Fruit fly (Drosophila melanogaster): ENCODE data around the gene CG3108.

The CG3108 gene

DNA sequence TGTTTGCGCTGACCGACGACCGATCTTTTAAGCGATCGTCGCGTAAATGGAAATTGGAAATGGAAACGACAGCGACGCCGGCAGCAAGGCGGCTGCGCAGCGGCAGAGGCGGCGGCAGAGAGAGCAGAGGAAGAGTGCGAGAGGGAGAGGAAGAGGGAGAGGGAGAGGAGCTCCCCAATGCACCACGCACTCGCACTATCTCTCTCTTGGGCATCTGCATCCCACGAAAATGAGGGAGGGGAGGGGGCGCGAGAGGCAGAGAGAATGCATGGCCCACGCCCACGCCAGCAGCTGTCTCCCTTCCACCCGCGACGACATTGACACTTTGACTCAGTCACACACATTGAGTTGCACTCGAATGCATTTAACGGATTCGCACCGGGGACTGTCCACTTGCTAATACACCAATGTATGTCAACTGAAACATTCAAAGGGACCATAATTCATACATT, 10.7 kb downstream of the CG3108 start, which contains the start of gene CG3097 (continued):
- TF ChIP-seq CG15479 (GFP tag; optimal IDR thresholded peaks at IDR 0.05) (no peak), Bgb (GFP tag; IDR thresholded peaks at IDR 0.05; ENCODE audit: partially characterized antibody) (0 out of 2 replicates have a peak, but pooled peaks have one; percentile 10), Poxn (GFP tag; IDR thresholded peaks at IDR 0.05) (no peak), Sox102F (GFP tag; optimal IDR thresholded peaks at IDR 0.05) (no peak), trem (tag; optimal IDR thresholded peaks at IDR 0.05) (peak; percentile 98), mld (GFP tag; IDR thresholded peaks at IDR 0.05; ENCODE audit: partially characterized antibody) (no peak), sd (tag; optimal IDR thresholded peaks at IDR 0.05) (no peak), CG31388 (GFP tag; optimal IDR thresholded peaks at IDR 0.05) (no peak), Eip74EF (GFP tag; optimal IDR thresholded peaks at IDR 0.05) (no peak), CG4360 (GFP tag; IDR thresholded peaks at IDR 0.05) (peak; percentile 83), sr (GFP tag; IDR thresholded peaks at IDR 0.05) (peak; percentile 99), z (GFP tag; IDR thresholded peaks at IDR 0.05) (peak; percentile 99), CG10321 (GFP tag; IDR thresholded peaks at IDR 0.05) (peak; percentile 85), pros (GFP tag; optimal IDR thresholded peaks at IDR 0.05) (peak; percentile 24), bbx (GFP tag; IDR thresholded peaks at IDR 0.05; ENCODE audit: partially characterized antibody) (peak; percentile 61), Nf-YB (GFP tag; optimal IDR thresholded peaks at IDR 0.05) (peak; percentile 58), crol (GFP tag; IDR thresholded peaks at IDR 0.05) (peak; percentile 100), HLH4C (GFP tag; IDR thresholded peaks at IDR 0.05; ENCODE audit: partially characterized antibody) (0 out of 3 replicates have a peak, but pooled peaks have one; percentile 31)

- no peak for TF ChIP-seq Elba2 (GFP tag; optimal IDR thresholded peaks at IDR 0.05)
- TF ChIP-seq Rx (GFP tag; IDR thresholded peaks at IDR 0.05), result no peak
- no peak for TF ChIP-seq CG11504 (tag; optimal IDR thresholded peaks at IDR 0.05)
- peak; percentile 53 for TF ChIP-seq kni (GFP tag; optimal IDR thresholded peaks at IDR 0.05)
- no peak for TF ChIP-seq onecut (GFP tag; IDR thresholded peaks at IDR 0.05)
- TF ChIP-seq sens (GFP tag), result peak; percentile 73
- TF ChIP-seq CG12744 (GFP tag; optimal IDR thresholded peaks at IDR 0.05), result no peak
- no peak for TF ChIP-seq CG4617 (GFP tag; optimal IDR thresholded peaks at IDR 0.05; ENCODE audit: borderline replicate concordance)
- TF ChIP-seq CG8290 (GFP tag; optimal IDR thresholded peaks at IDR 0.05), result peak; percentile 36
- TF ChIP-seq CG8290 (tag; optimal IDR thresholded peaks at IDR 0.05), result no peak
- peak; percentile 53 for TF ChIP-seq Blimp-1 (GFP tag; optimal IDR thresholded peaks at IDR 0.05)
- no peak for TF ChIP-seq CG16779 (GFP tag; IDR thresholded peaks at IDR 0.05)
- no peak for TF ChIP-seq row (GFP tag; IDR thresholded peaks at IDR 0.05)
- no peak for TF ChIP-seq Meics (GFP tag; optimal IDR thresholded peaks at IDR 0.05)
- no peak for TF ChIP-seq CG17361 (GFP tag; IDR thresholded peaks at IDR 0.05)
- TF ChIP-seq otp (GFP tag; IDR thresholded peaks at IDR 0.05), result 0 out of 3 replicates have a peak, but pooled peaks have one; percentile 55
- peak; percentile 39 for TF ChIP-seq sqz (GFP tag; optimal IDR thresholded peaks at IDR 0.05)
- no peak for TF ChIP-seq CG9932 (GFP tag; IDR thresholded peaks at IDR 0.05)
- no peak for TF ChIP-seq CG6654 (GFP tag; optimal IDR thresholded peaks at IDR 0.05)
- TF ChIP-seq CG13287 (GFP tag; IDR thresholded peaks at IDR 0.05; ENCODE audit: partially characterized antibody), result no peak
- TF ChIP-seq Deaf1 (tag; optimal IDR thresholded peaks at IDR 0.05), result peak; percentile 44
- TF ChIP-seq CG15601 (tag; optimal IDR thresholded peaks at IDR 0.05), result peak; percentile 20
- peak; percentile 41; the same call in 1 of the 2 replicates for TF ChIP-seq Xrp1 (GFP tag; IDR thresholded peaks at IDR 0.05)
- no peak for TF ChIP-seq vnd (GFP tag; IDR thresholded peaks at IDR 0.05; ENCODE audit: partially characterized antibody)
- TF ChIP-seq CG30403 (GFP tag; optimal IDR thresholded peaks at IDR 0.05), result no peak
- TF ChIP-seq Optix (GFP tag; IDR thresholded peaks at IDR 0.05), result no peak
- no peak for TF ChIP-seq Dip3 (GFP tag; optimal IDR thresholded peaks at IDR 0.05)
- no peak for TF ChIP-seq CG3163 (GFP tag; optimal IDR thresholded peaks at IDR 0.05)
- peak; percentile 8 for TF ChIP-seq Med (GFP tag)
- TF ChIP-seq sob (GFP tag; IDR thresholded peaks at IDR 0.05), result no peak
- peak; percentile 87 for TF ChIP-seq nom (GFP tag; optimal IDR thresholded peaks at IDR 0.05)
Measured at dm6 chrX:5768602-5769251, 12.7 kb downstream of the CG3108 start.

Data from whole organism, embryonic.